Fruit fly (Drosophila melanogaster) Kc167 (cell line): Measurements from ENCODE around the gene nAChRalpha6.

Source experiments
- Myc ChIP-seq: fragments of >200 bp; optimal IDR thresholded peaks from 2 replicates; lab custom pipeline; 2017; ENCODE audit warnings: missing external identifiers
- Sin3A ChIP-seq: fragments of >200 bp; optimal IDR thresholded peaks from 2 replicates; lab custom pipeline; 2018; ENCODE audit warnings: missing external identifiers

dm6 chr2L:9912570-9913260 is 26.7 kb upstream of the nAChRalpha6 start, which contains the start of the genes Etl1 and Srp54:
- no peak for TF ChIP-seq Sin3A (lab: Kevin White, UChicago)
- TF ChIP-seq Myc (lab: Kevin White, UChicago), result no peak
